Fruit fly (Drosophila melanogaster) whole organism, prepupa: ENCODE data around the gene CG5191.

Experiments used
- CG10669 ChIP-seq: fragments of 200-800 bp; sonication (Bioruptor generic); optimal IDR thresholded peaks from 3 replicates; lab custom pipeline; 2018; ENCODE audit warnings: missing biosample characterization, mild to moderate bottlenecking, missing genetic modification characterization, moderate library complexity
- CG11294 ChIP-seq: fragments of 200-800 bp; sonication (Bioruptor generic); IDR thresholded peaks from 2 replicates; pipeline ENCODE4 v1.3.6; 2022; ENCODE audit warnings: missing biosample characterization, missing genetic modification characterization
- CG11762 ChIP-seq: fragments of 200-800 bp; sonication (Bioruptor generic); optimal IDR thresholded peaks from 3 replicates; lab custom pipeline; 2016; ENCODE audit warnings: missing biosample characterization, missing genetic modification characterization; ENCODE audit not compliant: insufficient read depth
- CG15336 ChIP-seq: fragments of 200-800 bp; sonication (Bioruptor generic); IDR thresholded peaks from 2 replicates; pipeline ENCODE4 v1.3.6; 2022; ENCODE audit warnings: missing biosample characterization, missing genetic modification characterization
- CG1621 ChIP-seq: fragments of 200-800 bp; sonication (Bioruptor generic); optimal IDR thresholded peaks from 3 replicates; lab custom pipeline; 2018; ENCODE audit warnings: missing biosample characterization, mild to moderate bottlenecking, missing genetic modification characterization
- CG34406 ChIP-seq: fragments of 200-800 bp; sonication (Bioruptor generic); optimal IDR thresholded peaks from 3 replicates; lab custom pipeline; 2016; ENCODE audit warnings: missing biosample characterization, missing genetic modification characterization
- CG3919 ChIP-seq: fragments of 200-800 bp; sonication (Bioruptor generic); optimal IDR thresholded peaks from 3 replicates; lab custom pipeline; 2016; ENCODE audit warnings: missing biosample characterization, missing genetic modification characterization
- CG6163 ChIP-seq: fragments of 200-800 bp; sonication (Bioruptor generic); IDR thresholded peaks from 3 replicates; pipeline ENCODE4 v1.3.6; 2022; ENCODE audit warnings: missing biosample characterization, missing genetic modification characterization
- CG6276 ChIP-seq: fragments of 200-800 bp; sonication (Bioruptor generic); optimal IDR thresholded peaks from 2 replicates; lab custom pipeline; 2017; ENCODE audit warnings: missing biosample characterization, mild to moderate bottlenecking, missing genetic modification characterization
- CG6854 ChIP-seq: fragments of 200-800 bp; sonication (Bioruptor generic); optimal IDR thresholded peaks from 2 replicates; lab custom pipeline; 2017; ENCODE audit warnings: missing biosample characterization, mild to moderate bottlenecking, missing genetic modification characterization
- CG8119 ChIP-seq: fragments of 200-800 bp; sonication (Bioruptor generic); IDR thresholded peaks from 3 replicates; pipeline ENCODE4 v1.3.6; 2022; ENCODE audit warnings: missing biosample characterization, missing genetic modification characterization
- CG9139 ChIP-seq: fragments of 200-800 bp; sonication (Bioruptor generic); optimal IDR thresholded peaks from 3 replicates; lab custom pipeline; 2017; ENCODE audit warnings: missing biosample characterization, mild to moderate bottlenecking, missing genetic modification characterization
- Eip75B ChIP-seq: fragments of 200-800 bp; sonication (Bioruptor generic); optimal IDR thresholded peaks from 3 replicates; lab custom pipeline; 2016; ENCODE audit warnings: missing biosample characterization, missing genetic modification characterization
- Eip78C ChIP-seq: fragments of 200-800 bp; sonication (Bioruptor generic); peaks from one replicate; lab custom pipeline; 2016; ENCODE audit warnings: missing biosample characterization, missing genetic modification characterization
- Eip93F ChIP-seq: fragments of 200-800 bp; sonication (Bioruptor generic); optimal IDR thresholded peaks from 2 replicates; lab custom pipeline; 2016; ENCODE audit warnings: missing biosample characterization, mild to moderate bottlenecking, missing genetic modification characterization
- Gug ChIP-seq: fragments of 200-800 bp; sonication (Bioruptor generic); IDR thresholded peaks from 2 replicates; pipeline ENCODE4 v1.3.6; 2022; ENCODE audit warnings: missing biosample characterization, missing genetic modification characterization
- Hr38 ChIP-seq: sonication (Bioruptor generic); optimal IDR thresholded peaks from 2 replicates; lab custom pipeline; 2016; ENCODE audit warnings: missing biosample characterization, missing genetic modification characterization
- Hr4 ChIP-seq: fragments of 200-800 bp; sonication (Bioruptor generic); optimal IDR thresholded peaks from 3 replicates; lab custom pipeline; 2016; ENCODE audit warnings: missing biosample characterization, missing genetic modification characterization
- Lpt ChIP-seq: fragments of 200-800 bp; sonication (Bioruptor generic); optimal IDR thresholded peaks from 3 replicates; lab custom pipeline; 2016; ENCODE audit warnings: missing biosample characterization, missing genetic modification characterization
- Met ChIP-seq: fragments of 200-800 bp; sonication (Bioruptor generic); optimal IDR thresholded peaks from 3 replicates; lab custom pipeline; 2016; ENCODE audit warnings: missing biosample characterization, missing genetic modification characterization
- OdsH ChIP-seq: fragments of 200-800 bp; sonication (Bioruptor generic); optimal IDR thresholded peaks from 3 replicates; lab custom pipeline; 2016; ENCODE audit warnings: missing biosample characterization, missing genetic modification characterization
- Smox ChIP-seq: fragments of 200-800 bp; sonication (Bioruptor generic); optimal IDR thresholded peaks from 3 replicates; lab custom pipeline; 2016; ENCODE audit warnings: missing biosample characterization, missing genetic modification characterization
- Sox15 ChIP-seq: fragments of 200-800 bp; sonication (Bioruptor generic); optimal IDR thresholded peaks from 3 replicates; lab custom pipeline; 2016; ENCODE audit warnings: missing biosample characterization, missing genetic modification characterization
- achi ChIP-seq: fragments of 200-800 bp; sonication (Bioruptor generic); optimal IDR thresholded peaks from 3 replicates; lab custom pipeline; 2016; ENCODE audit warnings: missing biosample characterization, missing genetic modification characterization
- acj6 ChIP-seq: fragments of 200-800 bp; sonication (Bioruptor generic); optimal IDR thresholded peaks from 3 replicates; lab custom pipeline; 2016; ENCODE audit warnings: missing biosample characterization, missing genetic modification characterization
- cyc ChIP-seq: fragments of 200-800 bp; sonication (Bioruptor generic); optimal IDR thresholded peaks from 3 replicates; lab custom pipeline; 2016; ENCODE audit warnings: missing biosample characterization, missing genetic modification characterization
- dsx ChIP-seq: fragments of 200-800 bp; optimal IDR thresholded peaks from 3 replicates; lab custom pipeline; 2019; ENCODE audit warnings: missing biosample characterization, mild to moderate bottlenecking, missing genetic modification characterization, moderate library complexity; ENCODE audit not compliant: poor library complexity, severe bottlenecking
- eg ChIP-seq: fragments of 200-800 bp; sonication (Bioruptor generic); IDR thresholded peaks from 3 replicates; pipeline ENCODE4 v1.3.6; 2022; ENCODE audit warnings: missing biosample characterization, missing genetic modification characterization
- fd59A ChIP-seq: fragments of 200-800 bp; sonication (Bioruptor generic); optimal IDR thresholded peaks from 2 replicates; lab custom pipeline; 2017; ENCODE audit warnings: missing biosample characterization, mild to moderate bottlenecking, missing genetic modification characterization, missing genetic modification reagents
- fd85E ChIP-seq: fragments of 200-800 bp; sonication (Bioruptor generic); optimal IDR thresholded peaks from 3 replicates; lab custom pipeline; 2016; ENCODE audit warnings: missing biosample characterization, missing genetic modification characterization
- fkh ChIP-seq: fragments of 200-800 bp; sonication (Bioruptor generic); optimal IDR thresholded peaks from 3 replicates; lab custom pipeline; 2017; ENCODE audit warnings: missing biosample characterization, mild to moderate bottlenecking, missing genetic modification characterization, moderate library complexity
- lz ChIP-seq: fragments of 200-800 bp; sonication (Bioruptor generic); optimal IDR thresholded peaks from 3 replicates; lab custom pipeline; 2016; ENCODE audit warnings: missing biosample characterization, missing genetic modification characterization
- salr ChIP-seq, 2 experiments: fragments of 200-800 bp; sonication (Bioruptor generic); optimal IDR thresholded peaks; 3 replicates each; lab custom pipeline; 2016 to 2018; ENCODE audit warnings: missing biosample characterization in 2 of 2, missing genetic modification characterization in 2 of 2, mild to moderate bottlenecking in 1 of 2
- spab ChIP-seq: fragments of 200-800 bp; sonication (Bioruptor generic); optimal IDR thresholded peaks from 2 replicates; lab custom pipeline; 2017; ENCODE audit warnings: missing biosample characterization, mild to moderate bottlenecking, missing genetic modification characterization, missing genetic modification reagents
- svp ChIP-seq: fragments of 200-800 bp; sonication (Bioruptor generic); peaks from one replicate; lab custom pipeline; 2016; ENCODE audit warnings: missing biosample characterization, missing genetic modification characterization

The CG5191 gene

DNA sequence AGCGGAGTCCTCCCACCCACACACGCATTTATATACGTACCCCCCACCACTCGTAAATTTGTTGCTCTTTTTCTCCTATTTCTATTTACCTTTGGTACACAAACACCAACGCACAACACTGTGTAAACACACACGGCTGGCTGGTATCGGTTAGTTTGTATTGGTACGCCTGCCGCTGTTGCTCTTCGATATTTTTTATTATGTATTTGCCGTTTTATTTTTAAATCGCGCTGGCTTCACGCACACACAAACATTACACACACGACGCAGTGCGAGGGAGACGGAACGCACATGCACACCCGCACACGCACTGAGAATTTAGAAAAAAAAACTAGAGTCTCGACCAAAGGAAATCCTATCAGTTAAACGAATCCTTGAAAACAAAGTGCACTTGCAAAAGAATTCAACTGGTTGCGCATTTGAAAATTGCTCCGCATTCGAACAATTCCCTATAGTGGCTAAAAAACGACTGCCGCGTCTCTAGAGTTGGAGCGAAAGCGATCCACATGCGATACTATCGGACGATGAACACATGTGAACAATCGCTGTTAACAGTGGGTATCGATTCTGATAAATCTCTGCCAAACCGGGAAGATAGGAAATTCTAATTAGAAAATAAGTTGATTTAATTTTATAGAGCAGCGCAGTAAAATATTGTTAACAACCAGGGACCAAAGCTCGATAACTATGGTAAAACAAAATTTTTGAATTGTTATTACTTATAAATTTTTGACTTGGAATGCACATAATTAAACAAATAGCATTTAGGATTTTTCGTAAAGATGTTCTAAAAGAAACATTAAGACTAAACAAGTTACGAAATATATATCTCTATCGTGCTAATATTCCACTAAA, 9.8 kb upstream of the CG5191 start (continued):
- no peak for TF ChIP-seq Eip93F (GFP tag; lab: Kevin White, UChicago)
- peak; percentile 25 for TF ChIP-seq spab (GFP tag; lab: Kevin White, UChicago)
- TF ChIP-seq CG8119 (GFP tag; lab: Robert Waterston, UW), result peak; percentile 51; the same call in 2 of the 3 replicates
- TF ChIP-seq Smox, result no peak
- TF ChIP-seq Lpt (GFP tag; lab: Kevin White, UChicago), result peak; percentile 44
- TF ChIP-seq CG11294, result no peak; the same call in 1 of the 2 replicates
- peak; percentile 78 for TF ChIP-seq Eip78C (GFP tag; lab: Kevin White, UChicago)
- TF ChIP-seq svp (GFP tag; lab: Kevin White, UChicago), result peak; percentile 73
- TF ChIP-seq salr (GFP tag; optimal IDR thresholded peaks at IDR 0.05; lab: Kevin White, UChicago), result no peak
- no peak for TF ChIP-seq Sox15 (GFP tag; lab: Kevin White, UChicago)
- TF ChIP-seq fd59A (GFP tag; lab: Kevin White, UChicago), result no peak
- peak; percentile 45; the same call in 2 of the 3 replicates for TF ChIP-seq CG6163 (GFP tag; lab: Robert Waterston, UW)
- TF ChIP-seq CG6854 (GFP tag; lab: Kevin White, UChicago), result peak; percentile 38
- no peak for TF ChIP-seq cyc (GFP tag; lab: Kevin White, UChicago)
- TF ChIP-seq Met, result peak; percentile 6
- TF ChIP-seq CG15336 (GFP tag; lab: Robert Waterston, UW), result peak; percentile 52; the same call in 1 of the 2 replicates
- peak; percentile 16 for TF ChIP-seq achi (GFP tag; lab: Kevin White, UChicago)
- TF ChIP-seq CG9139 (GFP tag; lab: Kevin White, UChicago), result peak; percentile 67
- TF ChIP-seq Hr38 (GFP tag; lab: Kevin White, UChicago), result no peak
- TF ChIP-seq fkh (GFP tag; lab: Kevin White, UChicago), result peak; percentile 99
- TF ChIP-seq Eip75B (GFP tag; lab: Kevin White, UChicago), result no peak
- TF ChIP-seq OdsH (GFP tag; lab: Kevin White, UChicago), result peak; percentile 10
- TF ChIP-seq, all 60 proteins: peak for 29

DNA sequence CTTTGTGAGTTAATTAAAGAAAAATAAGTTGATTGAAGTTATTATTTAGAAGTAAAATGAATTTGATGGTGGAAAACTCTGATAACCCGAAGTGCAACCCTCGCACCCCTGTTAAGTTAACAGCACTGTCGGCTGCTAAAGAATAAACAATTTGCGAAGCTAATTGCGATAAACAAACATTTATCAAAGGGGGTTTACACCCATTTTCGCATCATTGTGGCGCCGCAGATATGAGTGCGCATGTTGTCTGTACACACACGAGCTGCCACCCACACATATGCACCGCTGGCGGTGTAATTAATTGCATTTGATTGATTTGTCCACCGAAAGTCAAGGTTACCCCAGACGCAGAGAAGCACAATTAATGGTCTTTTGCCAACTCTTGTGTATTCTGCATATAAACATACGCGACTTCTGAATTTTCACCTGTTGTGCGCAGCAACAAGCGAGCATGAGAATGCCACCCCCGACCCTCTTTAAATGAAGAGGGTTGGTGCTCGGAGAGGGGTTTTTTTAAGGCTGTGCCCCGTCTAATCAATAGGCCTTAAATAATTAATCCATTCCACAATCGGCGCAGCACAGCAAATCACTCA, 9.1 kb upstream of the CG5191 start:
- TF ChIP-seq CG3919 (GFP tag; lab: Kevin White, UChicago) (no peak), Eip75B (GFP tag; lab: Kevin White, UChicago) (no peak), fkh (GFP tag; lab: Kevin White, UChicago) (peak; percentile 89), Eip78C (GFP tag; lab: Kevin White, UChicago) (peak; percentile 26), Smox (no peak), OdsH (GFP tag; lab: Kevin White, UChicago) (no peak), CG6276 (GFP tag; lab: Kevin White, UChicago) (no peak), eg (peak; percentile 48; the same call in 2 of the 3 replicates)
- TF ChIP-seq, all 60 proteins: peak for 3

dm6 chr3R:20552093-20552492, 8.6 kb upstream of the CG5191 start, which contains the start of gene Stat92E:
Gene Stat92E (minus strand): TSS chr3R:20552311.
- TF ChIP-seq CG1621, result no peak
- no peak for TF ChIP-seq Gug
- no peak for TF ChIP-seq acj6 (GFP tag; lab: Kevin White, UChicago)
- TF ChIP-seq CG9139 (GFP tag; lab: Kevin White, UChicago), result no peak
- TF ChIP-seq Sox15 (GFP tag; lab: Kevin White, UChicago), result no peak
- no peak for TF ChIP-seq dsx (GFP tag; lab: Kevin White, UChicago)
- no peak for TF ChIP-seq fd59A (GFP tag; lab: Kevin White, UChicago)
- TF ChIP-seq CG11762 (GFP tag; lab: Kevin White, UChicago), result no peak
- no peak for TF ChIP-seq salr (GFP tag; optimal IDR thresholded peaks at IDR 0.05; lab: Kevin White, UChicago)
- TF ChIP-seq lz (GFP tag; lab: Kevin White, UChicago), result no peak
- no peak for TF ChIP-seq CG10669 (GFP tag; lab: Kevin White, UChicago)
- TF ChIP-seq CG15336 (GFP tag; lab: Robert Waterston, UW), result no peak; the same call in 1 of the 2 replicates
- TF ChIP-seq Lpt (GFP tag; lab: Kevin White, UChicago), result no peak
- no peak for TF ChIP-seq CG34406
- no peak for TF ChIP-seq fd85E (GFP tag; lab: Kevin White, UChicago)
- TF ChIP-seq Hr4 (GFP tag; lab: Kevin White, UChicago), result no peak
- TF ChIP-seq CG6276 (GFP tag; lab: Kevin White, UChicago), result no peak
